Fruit fly (Drosophila melanogaster): ENCODE data around the gene CG32713.

dm6 chrX:8414351-8414750 is 43.1 kb downstream of the CG32713 start:
- TF ChIP-seq Hr39 (GFP tag; optimal IDR thresholded peaks at IDR 0.05) (peak; percentile 0), CG8119 (GFP tag; IDR thresholded peaks at IDR 0.05) (no peak), Sox14 (GFP tag; optimal IDR thresholded peaks at IDR 0.05) (no peak), CG3032 (tag; optimal IDR thresholded peaks at IDR 0.05) (no peak), CG11902 (GFP tag; optimal IDR thresholded peaks at IDR 0.05) (no peak), CG15336 (GFP tag; IDR thresholded peaks at IDR 0.05) (no peak), CG31627 (GFP tag; optimal IDR thresholded peaks at IDR 0.05) (peak; percentile 6), Hr38 (GFP tag; optimal IDR thresholded peaks at IDR 0.05) (no peak), Blimp-1 (GFP tag; optimal IDR thresholded peaks at IDR 0.05) (peak; percentile 78), Ets96B (tag; optimal IDR thresholded peaks at IDR 0.05) (no peak)
